Worm (Caenorhabditis elegans): ENCODE results near the gene tbx-9.

- TF ChIP-seq nhr-76 (tag; optimal IDR thresholded peaks at IDR 0.05) (no peak), nhr-77 (tag; optimal IDR thresholded peaks at IDR 0.05) (no peak), nhr-11 (tag; optimal IDR thresholded peaks at IDR 0.05) (no peak)
These were observed 35.6 kb downstream of the tbx-9 start, which contains the start of gene T07A5.1 for ce11 chrIII:10306049-10306448.
